Worm (Caenorhabditis elegans) whole organism, late embryonic: ENCODE results near the gene rpl-42.

Source experiments
- Y22D7AL.16 ChIP-seq: sonication (generic microtip); optimal IDR thresholded peaks from 2 replicates; lab custom pipeline; 2016; ENCODE audit warnings: missing genetic modification characterization, missing compliant biosample characterization
- ceh-19 ChIP-seq: fragments of 200-800 bp; sonication (Bioruptor generic); optimal IDR thresholded peaks from 2 replicates; lab custom pipeline; 2018; ENCODE audit warnings: mild to moderate bottlenecking, missing genetic modification characterization, missing compliant biosample characterization
- ceh-24 ChIP-seq: sonication (generic microtip); optimal IDR thresholded peaks from 2 replicates; lab custom pipeline; 2016; ENCODE audit warnings: mild to moderate bottlenecking, missing genetic modification characterization, missing compliant biosample characterization
- elt-2 ChIP-seq: sonication (generic microtip); optimal IDR thresholded peaks from 2 replicates; lab custom pipeline; 2016; ENCODE audit warnings: missing genetic modification reagents, missing genetic modification characterization, missing compliant biosample characterization
- gmeb-2 ChIP-seq: sonication (generic microtip); optimal IDR thresholded peaks from 2 replicates; lab custom pipeline; 2016; ENCODE audit warnings: missing genetic modification characterization, inconsistent platforms, missing compliant biosample characterization
- nhr-232 ChIP-seq: sonication (generic microtip); optimal IDR thresholded peaks from 2 replicates; lab custom pipeline; 2016; ENCODE audit warnings: missing genetic modification characterization, missing compliant biosample characterization
- pag-3 ChIP-seq: sonication (generic microtip); optimal IDR thresholded peaks from 2 replicates; lab custom pipeline; 2016; ENCODE audit warnings: missing compliant biosample characterization, missing genetic modification characterization, borderline replicate concordance
- pha-4 ChIP-seq: fragments of 150-350 bp; optimal IDR thresholded peaks from 2 replicates; lab custom pipeline; 2018; ENCODE audit warnings: missing biosample characterization, missing genetic modification reagents, missing genetic modification characterization
- rnt-1 ChIP-seq: sonication (generic microtip); optimal IDR thresholded peaks from 2 replicates; lab custom pipeline; 2016; ENCODE audit warnings: missing genetic modification characterization, missing compliant biosample characterization
- tbx-7 ChIP-seq: sonication (generic microtip); optimal IDR thresholded peaks from 2 replicates; lab custom pipeline; 2016; ENCODE audit warnings: missing genotype, missing genetic modification characterization, missing compliant biosample characterization

- TF ChIP-seq rnt-1 (tag; lab: Kevin White, UChicago) (no peak), pha-4 (tag; lab: Kevin White, UChicago) (no peak), gmeb-2 (tag; lab: Kevin White, UChicago) (no peak), tbx-7 (no peak), elt-2 (tag; lab: Kevin White, UChicago) (no peak), ceh-24 (no peak), pag-3 (no peak), Y22D7AL.16 (tag; lab: Kevin White, UChicago) (no peak), ceh-19 (GFP tag; lab: Kevin White, UChicago) (no peak), nhr-232 (tag; lab: Kevin White, UChicago) (no peak)
Observed at ce11 chrII:11049876-11050275, 42.6 kb upstream of the rpl-42 start, which contains the start of the genes sdhd-1 and ilkp-1.
